Worm (Caenorhabditis elegans) whole organism, L4 larva: ENCODE measurements around the gene cpr-3.
"Not testable (repeated sequence)": the region's sequence is repeated elsewhere in the genome, so short reads cannot be mapped to it uniquely, and the experiment has no call there.

Experiments used
- F37D6.2 ChIP-seq: sonication (generic microtip); optimal IDR thresholded peaks from 2 replicates; lab custom pipeline; 2016; ENCODE audit warnings: mild to moderate bottlenecking, missing genetic modification characterization, missing compliant biosample characterization
- ama-1 ChIP-seq: fragments of 150-350 bp; optimal IDR thresholded peaks from 2 replicates; lab custom pipeline; 2014; ENCODE audit warnings: inconsistent platforms, mixed read lengths
- dpl-1 ChIP-seq: fragments of 150-350 bp; optimal IDR thresholded peaks from 2 replicates; lab custom pipeline; 2014; ENCODE audit warnings: missing biosample characterization, missing genetic modification reagents, missing genetic modification characterization
- nhr-11 ChIP-seq: fragments of 150-350 bp; optimal IDR thresholded peaks from 2 replicates; lab custom pipeline; 2014; ENCODE audit warnings: missing biosample characterization, missing genetic modification characterization
- snpc-1.2 ChIP-seq: fragments of 200-800 bp; sonication (Bioruptor generic); IDR thresholded peaks from 2 replicates; pipeline ENCODE4 v1.3.6; 2022; ENCODE audit warnings: missing genetic modification reagents, missing genetic modification characterization, missing compliant biosample characterization

ce11 chrV:15320756-15321332, 22.3 kb upstream of the cpr-3 start:
- TF ChIP-seq nhr-11 (tag; lab: Kevin White, UChicago); F37D6.2 (tag; lab: Kevin White, UChicago); dpl-1 (GFP tag; lab: Kevin White, UChicago); ama-1: not testable (repeated sequence)
- peak; percentile 59; the same call in 1 of the 2 replicates for TF ChIP-seq snpc-1.2
